Worm (Caenorhabditis elegans): ENCODE results near the gene cut-1.

cut-1 gene

DNA sequence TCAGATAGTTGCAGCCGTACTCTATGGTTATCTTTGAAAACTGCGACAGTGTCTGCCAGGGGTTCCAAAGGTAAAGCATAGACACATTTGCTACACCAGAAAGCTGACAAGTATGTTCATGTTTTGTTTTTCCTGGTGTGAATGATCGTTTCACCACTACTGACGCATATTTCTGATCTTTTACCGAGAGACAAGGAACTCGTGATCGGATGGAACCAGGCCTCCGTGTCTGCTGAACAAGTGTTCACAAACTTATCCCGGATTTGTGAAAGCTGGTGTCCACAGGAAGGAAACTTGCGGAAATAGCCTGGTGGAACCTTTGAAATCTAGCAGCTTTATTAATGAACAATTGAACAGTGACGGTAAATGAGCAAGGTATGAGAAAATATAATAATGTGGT, 9.2 kb upstream of the cut-1 start:
- no peak for TF ChIP-seq elt-2 (tag; optimal IDR thresholded peaks at IDR 0.05)

- no peak for TF ChIP-seq nhr-43 (tag; optimal IDR thresholded peaks at IDR 0.05; ENCODE audit: poor library complexity, severe bottlenecking)
- TF ChIP-seq ceh-16 (tag; optimal IDR thresholded peaks at IDR 0.05) = no peak
- no peak for TF ChIP-seq ztf-4 (tag; optimal IDR thresholded peaks at IDR 0.05)
- TF ChIP-seq pqm-1 (tag; optimal IDR thresholded peaks at IDR 0.05) = no peak
- TF ChIP-seq unc-62 (GFP tag; optimal IDR thresholded peaks at IDR 0.05) = no peak
- no peak for TF ChIP-seq daf-12 (tag; optimal IDR thresholded peaks at IDR 0.05)
- TF ChIP-seq fos-1 (tag; optimal IDR thresholded peaks at IDR 0.05) = no peak
- TF ChIP-seq ZK546.5 (tag; optimal IDR thresholded peaks at IDR 0.05) = no peak
- TF ChIP-seq nhr-25 (tag; optimal IDR thresholded peaks at IDR 0.05) = no peak
- TF ChIP-seq ceh-9 (tag; optimal IDR thresholded peaks at IDR 0.05) = no peak
- TF ChIP-seq nhr-67 (tag; optimal IDR thresholded peaks at IDR 0.05) = no peak
- TF ChIP-seq nhr-12 (tag; optimal IDR thresholded peaks at IDR 0.05) = no peak
- TF ChIP-seq elt-2 (tag; optimal IDR thresholded peaks at IDR 0.05) = no peak
- no peak for TF ChIP-seq aly-2 (tag; optimal IDR thresholded peaks at IDR 0.05)
- TF ChIP-seq lin-39 (tag; optimal IDR thresholded peaks at IDR 0.05) = no peak
- TF ChIP-seq egl-27 (tag; optimal IDR thresholded peaks at IDR 0.05) = no peak
Observed at ce11 chrII:11261173-11261572, 7.7 kb upstream of the cut-1 start, which contains the start of gene T05B9.1. T05B9.1 (minus strand) TSS chrII:11261192.

DNA sequence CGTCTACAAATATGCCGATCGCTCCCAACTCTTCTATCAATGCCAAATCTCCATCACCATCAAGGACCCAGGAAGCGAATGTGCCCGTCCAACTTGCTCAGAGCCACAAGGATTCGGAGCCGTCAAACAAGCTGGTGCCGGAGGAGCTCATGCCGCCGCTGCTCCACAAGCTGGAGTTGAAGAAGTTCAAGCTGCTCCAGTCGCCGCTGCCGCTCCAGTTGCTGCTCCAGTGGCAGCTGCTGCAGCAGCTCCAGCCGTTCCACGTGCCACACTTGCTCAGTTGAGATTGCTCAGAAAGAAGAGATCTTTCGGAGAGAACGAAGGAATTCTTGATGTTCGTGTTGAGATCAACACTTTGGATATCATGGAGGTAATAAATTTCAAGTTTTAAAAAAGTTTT, 1.9 kb downstream of the cut-1 start:
- no peak for TF ChIP-seq snpc-4 (tag; optimal IDR thresholded peaks at IDR 0.05)

DNA sequence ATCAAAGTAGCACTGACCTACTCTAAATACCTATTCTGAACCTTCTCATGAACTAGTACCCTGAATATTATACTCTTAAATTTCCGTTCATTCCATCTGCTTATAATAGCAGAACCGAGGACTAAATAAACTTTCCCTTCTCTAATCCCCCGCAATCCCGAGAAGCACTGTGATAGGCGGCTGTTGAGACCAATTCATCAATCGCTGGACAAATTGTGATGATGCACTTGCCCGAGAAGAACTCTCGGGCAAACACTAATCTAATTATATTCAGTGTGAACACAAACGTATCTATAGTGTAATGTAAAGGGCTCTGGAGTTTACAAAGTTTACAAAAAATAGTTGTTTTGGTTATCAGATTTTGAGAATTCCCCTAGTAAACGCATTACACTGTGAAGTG, 6.0 kb downstream of the cut-1 start:
- TF ChIP-seq nhr-43 (tag; optimal IDR thresholded peaks at IDR 0.05; ENCODE audit: poor library complexity, severe bottlenecking) = no peak
- TF ChIP-seq lsy-12 (tag; optimal IDR thresholded peaks at IDR 0.05) = no peak
- TF ChIP-seq unc-39 (tag; optimal IDR thresholded peaks at IDR 0.05) = no peak
- no peak for TF ChIP-seq elt-2 (tag; optimal IDR thresholded peaks at IDR 0.05)
- no peak for TF ChIP-seq hmg-11 (tag; optimal IDR thresholded peaks at IDR 0.05)
- no peak for TF ChIP-seq elt-1 (tag; optimal IDR thresholded peaks at IDR 0.05)
- TF ChIP-seq nhr-11 (tag; optimal IDR thresholded peaks at IDR 0.05) = no peak
- no peak for TF ChIP-seq aly-2 (tag; optimal IDR thresholded peaks at IDR 0.05)
- TF ChIP-seq daf-12 (tag; optimal IDR thresholded peaks at IDR 0.05) = no peak
- no peak for TF ChIP-seq nhr-12 (tag; optimal IDR thresholded peaks at IDR 0.05)
- no peak for TF ChIP-seq nhr-23 (tag; optimal IDR thresholded peaks at IDR 0.05)
- no peak for TF ChIP-seq ceh-82 (tag; optimal IDR thresholded peaks at IDR 0.05)
- no peak for TF ChIP-seq tbx-2 (tag; optimal IDR thresholded peaks at IDR 0.05)
- TF ChIP-seq eor-1 (tag; optimal IDR thresholded peaks at IDR 0.05) = no peak
- no peak for TF ChIP-seq mdl-1 (tag; optimal IDR thresholded peaks at IDR 0.05)
- TF ChIP-seq sea-2 (GFP tag; optimal IDR thresholded peaks at IDR 0.05) = no peak

DNA sequence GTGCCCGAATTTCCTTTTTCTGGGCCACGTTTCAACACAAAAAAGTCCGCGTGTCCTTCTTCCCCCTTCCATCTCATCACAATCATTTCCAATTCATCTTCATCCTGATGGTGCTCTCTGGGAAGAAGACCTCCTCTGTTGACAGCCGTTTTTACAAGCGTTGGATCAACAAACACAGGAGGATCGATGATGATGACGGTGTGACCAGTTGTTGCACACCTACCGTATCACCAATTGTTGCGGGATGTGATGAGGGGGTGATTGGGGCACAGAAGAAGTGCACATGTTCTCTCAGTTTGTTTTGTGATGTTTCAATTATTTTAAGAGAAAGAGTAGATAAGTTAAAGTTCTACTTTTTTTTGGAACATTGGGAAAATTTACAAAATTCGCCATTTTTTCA, 6.6 kb downstream of the cut-1 start:
- TF ChIP-seq snpc-4 (tag; optimal IDR thresholded peaks at IDR 0.05) (no peak), nfya-1 (tag; optimal IDR thresholded peaks at IDR 0.05; ENCODE audit: insufficient read depth) (peak; percentile 25), lin-39 (tag; optimal IDR thresholded peaks at IDR 0.05) (peak; percentile 28)

ce11 chrII:11276879-11277278, 8.0 kb downstream of the cut-1 start:
- TF ChIP-seq elt-1 (tag; optimal IDR thresholded peaks at IDR 0.05) (peak; percentile 12), nhr-12 (tag; optimal IDR thresholded peaks at IDR 0.05) (no peak), nhr-25 (tag; optimal IDR thresholded peaks at IDR 0.05) (peak; percentile 24)

DNA sequence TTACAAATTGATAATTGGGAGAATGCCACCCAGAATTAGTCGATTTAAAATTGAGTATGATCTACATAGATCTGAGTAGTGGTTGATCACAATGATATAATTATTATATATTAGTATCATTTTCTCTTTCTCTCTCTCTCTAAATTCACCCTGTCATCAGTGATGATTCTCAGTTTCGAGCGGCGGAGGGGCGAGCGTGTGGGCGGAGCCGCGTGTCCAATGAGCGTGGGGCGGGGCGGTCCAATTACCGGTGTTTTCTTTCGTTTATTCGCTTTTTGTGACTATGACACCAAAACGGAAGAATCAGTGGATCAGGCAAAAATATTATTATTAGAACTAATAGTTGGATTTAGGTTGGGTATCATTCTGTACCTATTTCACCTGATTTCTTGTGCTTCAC, 11.0 kb downstream of the cut-1 start:
- TF ChIP-seq eor-1 (tag; optimal IDR thresholded peaks at IDR 0.05) = no peak
- TF ChIP-seq hmg-11 (tag; optimal IDR thresholded peaks at IDR 0.05) = no peak
- TF ChIP-seq nhr-237 (tag; optimal IDR thresholded peaks at IDR 0.05) = no peak
- TF ChIP-seq nhr-67 (tag; optimal IDR thresholded peaks at IDR 0.05) = no peak
- TF ChIP-seq ceh-16 (tag; optimal IDR thresholded peaks at IDR 0.05) = no peak
- no peak for TF ChIP-seq nhr-28 (tag; optimal IDR thresholded peaks at IDR 0.05)
- TF ChIP-seq unc-62 (GFP tag; optimal IDR thresholded peaks at IDR 0.05) = no peak
- no peak for TF ChIP-seq lin-15B (tag; optimal IDR thresholded peaks at IDR 0.05)
- peak; percentile 95 for TF ChIP-seq nfya-1 (tag; optimal IDR thresholded peaks at IDR 0.05; ENCODE audit: insufficient read depth)
- TF ChIP-seq tbx-2 (tag; optimal IDR thresholded peaks at IDR 0.05) = no peak
- TF ChIP-seq ceh-9 (tag; optimal IDR thresholded peaks at IDR 0.05) = no peak
- TF ChIP-seq pqm-1 (tag; optimal IDR thresholded peaks at IDR 0.05) = no peak
- TF ChIP-seq pha-4 (tag; optimal IDR thresholded peaks at IDR 0.05) = no peak
- no peak for TF ChIP-seq nhr-76 (tag; optimal IDR thresholded peaks at IDR 0.05)
- no peak for TF ChIP-seq lsy-12 (tag; optimal IDR thresholded peaks at IDR 0.05)
- no peak for TF ChIP-seq nhr-11 (tag; optimal IDR thresholded peaks at IDR 0.05)
- TF ChIP-seq elt-2 (tag; optimal IDR thresholded peaks at IDR 0.05) = peak; percentile 8
